Fruit fly (Drosophila melanogaster): ENCODE data around the gene Hsp60A.

Gene Hsp60A

DNA sequence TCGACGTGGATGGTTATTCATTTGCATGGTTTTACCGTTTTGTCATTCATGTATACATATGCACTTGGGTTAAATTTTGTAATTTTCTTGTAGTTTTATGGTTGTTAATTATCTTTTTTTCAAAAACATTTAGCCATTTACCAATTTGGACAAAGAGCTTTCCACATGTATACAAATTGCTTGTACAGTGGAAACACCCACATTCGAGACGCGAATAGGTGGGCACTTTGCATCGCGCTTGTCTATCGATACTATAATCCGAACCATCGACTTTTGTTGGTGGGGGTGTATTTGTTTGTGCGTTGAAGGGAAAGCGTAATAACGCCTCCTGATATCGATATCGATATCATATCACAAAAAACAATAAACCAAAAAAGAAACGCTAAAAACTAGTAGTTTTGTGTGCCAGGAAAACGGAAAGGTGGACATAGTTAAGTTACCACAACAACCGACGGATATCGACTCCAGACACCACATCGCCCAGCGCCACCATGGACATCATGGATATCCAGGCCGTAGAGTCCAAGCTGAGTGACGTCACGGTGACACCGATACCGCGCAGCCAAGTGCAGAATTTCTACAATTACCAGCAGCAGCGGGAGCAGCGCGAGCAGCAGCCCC, 29.4 kb downstream of the Hsp60A start, which contains the start of gene CDK2AP1 (continued):
- TF ChIP-seq dan (GFP tag; IDR thresholded peaks at IDR 0.05) (no peak), CG14050 (GFP tag; IDR thresholded peaks at IDR 0.05) (no peak), Optix (GFP tag; IDR thresholded peaks at IDR 0.05) (no peak), nom (GFP tag; optimal IDR thresholded peaks at IDR 0.05) (peak; percentile 8), eyg (GFP tag; optimal IDR thresholded peaks at IDR 0.05) (no peak), CG14014 (GFP tag; IDR thresholded peaks at IDR 0.05) (0 out of 2 replicates have a peak, but pooled peaks have one; percentile 17), CG3726 (GFP tag; IDR thresholded peaks at IDR 0.05) (no peak), CG15011 (GFP tag; optimal IDR thresholded peaks at IDR 0.05) (no peak), inv (GFP tag; IDR thresholded peaks at IDR 0.05; ENCODE audit: partially characterized antibody) (peak; percentile 58), dati (GFP tag; IDR thresholded peaks at IDR 0.05) (no peak), Elba2 (GFP tag; optimal IDR thresholded peaks at IDR 0.05) (no peak), CG2889 (GFP tag; IDR thresholded peaks at IDR 0.05) (no peak), cwo (GFP tag; optimal IDR thresholded peaks at IDR 0.05) (no peak), MBD-R2 (GFP tag; IDR thresholded peaks at IDR 0.05) (peak; percentile 41; the same call in 1 of the 2 replicates), Ravus (GFP tag; IDR thresholded peaks at IDR 0.05) (no peak), CG4328 (GFP tag; optimal IDR thresholded peaks at IDR 0.05) (no peak), wor (GFP tag; IDR thresholded peaks at IDR 0.05) (no peak), Hmr (GFP tag; optimal IDR thresholded peaks at IDR 0.05) (peak; percentile 10), CG12299 (tag; optimal IDR thresholded peaks at IDR 0.05) (no peak), dmrt11E (tag; optimal IDR thresholded peaks at IDR 0.05) (peak; percentile 12), fd64A (GFP tag; optimal IDR thresholded peaks at IDR 0.05) (no peak), Meics (GFP tag; optimal IDR thresholded peaks at IDR 0.05) (peak; percentile 0), CG18619 (GFP tag; optimal IDR thresholded peaks at IDR 0.05) (no peak), da (GFP tag; optimal IDR thresholded peaks at IDR 0.05) (no peak), vvl (GFP tag; IDR thresholded peaks at IDR 0.05) (peak; percentile 63), ssp (GFP tag; IDR thresholded peaks at IDR 0.05) (peak; percentile 96), CG7556 (GFP tag; optimal IDR thresholded peaks at IDR 0.05) (no peak), Deaf1 (tag; optimal IDR thresholded peaks at IDR 0.05) (no peak), BEAF-32 (GFP tag; optimal IDR thresholded peaks at IDR 0.05) (peak; percentile 78), CG1529 (GFP tag; optimal IDR thresholded peaks at IDR 0.05) (no peak), caup (GFP tag; optimal IDR thresholded peaks at IDR 0.05; ENCODE audit: severe bottlenecking) (no peak), Max (GFP tag; optimal IDR thresholded peaks at IDR 0.05) (no peak), CHES-1-like (GFP tag; optimal IDR thresholded peaks at IDR 0.05) (peak; percentile 13), Antp (GFP tag; optimal IDR thresholded peaks at IDR 0.05) (peak; percentile 36), Hsf (GFP tag; optimal IDR thresholded peaks at IDR 0.05) (peak; percentile 35), CG7928 (GFP tag; optimal IDR thresholded peaks at IDR 0.05) (no peak), bbx (GFP tag; IDR thresholded peaks at IDR 0.05; ENCODE audit: partially characterized antibody) (peak; percentile 83), NfI (GFP tag; optimal IDR thresholded peaks at IDR 0.05) (peak; percentile 12), Ptx1 (GFP tag; IDR thresholded peaks at IDR 0.05) (peak; percentile 32), dpn (GFP tag; optimal IDR thresholded peaks at IDR 0.05) (peak in 1 of 2 experiments; percentile 37), pnt (GFP tag; optimal IDR thresholded peaks at IDR 0.05) (peak; percentile 50), Ets97D (GFP tag; optimal IDR thresholded peaks at IDR 0.05) (peak; percentile 38), unc-4 (GFP tag; IDR thresholded peaks at IDR 0.05; ENCODE audit: partially characterized antibody) (peak; percentile 65), Hey (tag; optimal IDR thresholded peaks at IDR 0.05) (no peak), Blimp-1 (GFP tag; optimal IDR thresholded peaks at IDR 0.05) (peak; percentile 8), Vsx1 (GFP tag; optimal IDR thresholded peaks at IDR 0.05) (no peak), salm (tag; optimal IDR thresholded peaks at IDR 0.05) (no peak), CG8765 (GFP tag; IDR thresholded peaks at IDR 0.05) (no peak), Sin3A (optimal IDR thresholded peaks at IDR 0.05) (peak; percentile 19), ham (GFP tag; IDR thresholded peaks at IDR 0.05) (no peak), CG11695 (GFP tag; IDR thresholded peaks at IDR 0.05) (no peak)
